Worm (Caenorhabditis elegans) whole organism, young adult: ENCODE data around the gene ifbp-1.

Experiments
- C06A6.2 ChIP-seq: fragments of 200-800 bp; sonication (Bioruptor generic); conservative IDR thresholded peaks from 2 replicates; pipeline ENCODE4 v1.3.6; 2022; ENCODE audit warnings: missing genetic modification characterization, missing compliant biosample characterization
- C17E4.6 ChIP-seq: fragments of 200-800 bp; sonication (Bioruptor generic); IDR thresholded peaks from 2 replicates; pipeline ENCODE4 v1.3.6; 2022; ENCODE audit warnings: missing genetic modification reagents, missing genetic modification characterization, missing compliant biosample characterization
- F22D6.2 ChIP-seq: sonication (generic microtip); optimal IDR thresholded peaks from 2 replicates; lab custom pipeline; 2016; ENCODE audit warnings: mild to moderate bottlenecking, missing genetic modification characterization, missing compliant biosample characterization
- ama-1 ChIP-seq, 3 experiments: fragments of 150-350 bp in 1 of 3; sonication (generic microtip) in 2 of 3; optimal IDR thresholded peaks; 2 replicates each; lab custom pipeline; 2014 to 2018; ENCODE audit warnings: missing biosample characterization in 2 of 3, missing genetic modification characterization in 2 of 3, missing genetic modification reagents in 2 of 3
- attf-6 ChIP-seq: fragments of 200-800 bp; sonication (Bioruptor generic); IDR thresholded peaks from 2 replicates; pipeline ENCODE4 v1.3.6; 2022; ENCODE audit warnings: missing genetic modification reagents, missing genetic modification characterization, missing compliant biosample characterization
- dpff-1 ChIP-seq: sonication (generic microtip); optimal IDR thresholded peaks from 2 replicates; lab custom pipeline; 2017; ENCODE audit warnings: mild to moderate bottlenecking, missing genetic modification characterization, missing compliant biosample characterization
- lir-1 ChIP-seq: fragments of 200-800 bp; sonication (Bioruptor generic); conservative IDR thresholded peaks from 2 replicates; pipeline ENCODE4 v1.3.6; 2022; ENCODE audit warnings: missing genetic modification reagents, missing genetic modification characterization, missing compliant biosample characterization
- nfyb-1 ChIP-seq: fragments of 200-800 bp; sonication (Bioruptor generic); IDR thresholded peaks from 2 replicates; pipeline ENCODE4 v1.3.6; 2022; ENCODE audit warnings: missing genetic modification reagents, missing genetic modification characterization, missing compliant biosample characterization
- pha-4 ChIP-seq: fragments of 150-350 bp; sonication (generic microtip); optimal IDR thresholded peaks from 2 replicates; lab custom pipeline; 2014; ENCODE audit warnings: missing biosample characterization, missing genetic modification reagents, missing genetic modification characterization
- snpc-1.3 ChIP-seq: sonication (generic microtip); optimal IDR thresholded peaks from 2 replicates; lab custom pipeline; 2017; ENCODE audit warnings: missing genetic modification characterization, mild to moderate bottlenecking, missing compliant biosample characterization, antibody characterized with exemption, moderate library complexity, missing genotype, missing genetic modification reagents; ENCODE audit not compliant: insufficient read depth
- snpc-3.4 ChIP-seq: sonication (generic microtip); optimal IDR thresholded peaks from 2 replicates; lab custom pipeline; 2017; ENCODE audit warnings: missing genetic modification characterization, mild to moderate bottlenecking, missing compliant biosample characterization, antibody characterized with exemption, moderate library complexity, missing genotype, missing genetic modification reagents
- tbx-9 ChIP-seq: sonication (generic microtip); optimal IDR thresholded peaks from 2 replicates; lab custom pipeline; 2016; ENCODE audit warnings: borderline replicate concordance, missing genetic modification characterization, inconsistent platforms, missing compliant biosample characterization

- TF ChIP-seq snpc-1.3 (tag; lab: Kevin White, UChicago) = no peak
- no peak for TF ChIP-seq C06A6.2 (GFP tag; lab: Robert Waterston, UW)
- TF ChIP-seq lir-1 (GFP tag; lab: Robert Waterston, UW) = no peak
- no peak for TF ChIP-seq attf-6
- no peak for TF ChIP-seq F22D6.2 (tag; lab: Kevin White, UChicago)
- TF ChIP-seq ama-1 (optimal IDR thresholded peaks at IDR 0.05; lab: Kevin White, UChicago) = no peak
- TF ChIP-seq ama-1 (GFP tag; optimal IDR thresholded peaks at IDR 0.05; lab: Kevin White, UChicago) = no peak
- no peak for TF ChIP-seq dpff-1
- TF ChIP-seq snpc-3.4 (tag; lab: Kevin White, UChicago) = no peak
- TF ChIP-seq nfyb-1 (GFP tag; lab: Robert Waterston, UW) = no peak
- TF ChIP-seq tbx-9 (tag; lab: Kevin White, UChicago) = no peak
- no peak for TF ChIP-seq C17E4.6 (GFP tag; lab: Robert Waterston, UW)
- TF ChIP-seq pha-4 (tag; lab: Kevin White, UChicago) = no peak
Measured at ce11 chrV:13339633-13340290, 40.3 kb downstream of the ifbp-1 start, which contains the start of the genes str-4 and lgc-48.
